Fruit fly (Drosophila melanogaster) whole organism, adult: ENCODE measurements around the gene CG34284.

ENCODE experiments used
- CG11617 ChIP-seq: fragments of 200-800 bp; sonication (Bioruptor generic); optimal IDR thresholded peaks from 2 replicates; lab custom pipeline; 2017; ENCODE audit warnings: mild to moderate bottlenecking, missing biosample characterization, missing genetic modification reagents, missing genetic modification characterization
- CG12768 ChIP-seq: fragments of 200-800 bp; sonication (Bioruptor generic); optimal IDR thresholded peaks from 2 replicates; lab custom pipeline; 2017; ENCODE audit warnings: missing biosample characterization, missing genetic modification characterization, mild to moderate bottlenecking, moderate library complexity, missing genetic modification reagents
- CG14711 ChIP-seq: fragments of 200-800 bp; sonication (Bioruptor generic); optimal IDR thresholded peaks from 2 replicates; lab custom pipeline; 2018; ENCODE audit warnings: missing biosample characterization, mild to moderate bottlenecking, missing genetic modification characterization, moderate library complexity
- CG1620 ChIP-seq: fragments of 200-800 bp; sonication (Bioruptor generic); optimal IDR thresholded peaks from 2 replicates; lab custom pipeline; 2016; ENCODE audit warnings: missing biosample characterization, missing genetic modification characterization
- CG7045 ChIP-seq: fragments of 200-800 bp; sonication (Bioruptor generic); optimal IDR thresholded peaks from 2 replicates; lab custom pipeline; 2017; ENCODE audit warnings: missing biosample characterization, mild to moderate bottlenecking, missing genetic modification characterization
- CG7101 ChIP-seq: fragments of 200-800 bp; sonication (Bioruptor generic); optimal IDR thresholded peaks from 2 replicates; lab custom pipeline; 2018; ENCODE audit warnings: missing biosample characterization, mild to moderate bottlenecking, missing genetic modification characterization, moderate library complexity
- Clk ChIP-seq: fragments of 200-800 bp; sonication (Bioruptor generic); optimal IDR thresholded peaks from 2 replicates; lab custom pipeline; 2017; ENCODE audit warnings: missing biosample characterization, missing genetic modification characterization
- Crg-1 ChIP-seq: fragments of 200-800 bp; sonication (Bioruptor generic); optimal IDR thresholded peaks from 2 replicates; lab custom pipeline; 2016; ENCODE audit warnings: missing biosample characterization, missing genetic modification characterization
- Hr96 ChIP-seq: fragments of 200-800 bp; sonication (Bioruptor generic); optimal IDR thresholded peaks from 2 replicates; lab custom pipeline; 2016; ENCODE audit warnings: missing biosample characterization, missing genetic modification characterization
- Mnt ChIP-seq: fragments of 200-800 bp; sonication (Bioruptor generic); optimal IDR thresholded peaks from 2 replicates; lab custom pipeline; 2016; ENCODE audit warnings: missing biosample characterization, mild to moderate bottlenecking, missing genetic modification characterization
- kay ChIP-seq: fragments of 200-800 bp; sonication (Bioruptor generic); peaks from one replicate; lab custom pipeline; 2016; ENCODE audit warnings: missing biosample characterization, missing genetic modification characterization, borderline replicate concordance
- ovo ChIP-seq: fragments of 200-800 bp; sonication (Bioruptor generic); optimal IDR thresholded peaks from 2 replicates; lab custom pipeline; 2016; ENCODE audit warnings: missing biosample characterization, missing genetic modification characterization
- toe ChIP-seq: fragments of 200-800 bp; sonication (Bioruptor generic); optimal IDR thresholded peaks from 2 replicates; lab custom pipeline; 2016; ENCODE audit warnings: missing biosample characterization, missing genetic modification characterization

dm6 chr3R:18899123-18899522, 3.6 kb downstream of the CG34284 start, which contains the start of gene Rh2:
- no peak for TF ChIP-seq kay (GFP tag; lab: Kevin White, UChicago)
- no peak for TF ChIP-seq Crg-1 (GFP tag; lab: Kevin White, UChicago)
- TF ChIP-seq Clk (GFP tag; lab: Kevin White, UChicago): no peak
- TF ChIP-seq CG11617 (GFP tag; lab: Kevin White, UChicago): no peak
- TF ChIP-seq ovo: no peak
- TF ChIP-seq CG7045 (GFP tag; lab: Kevin White, UChicago): no peak
- TF ChIP-seq Hr96 (GFP tag; lab: Kevin White, UChicago): no peak
- no peak for TF ChIP-seq CG1620
- TF ChIP-seq CG14711 (tag; lab: Kevin White, UChicago): no peak
- no peak for TF ChIP-seq CG7101 (tag; lab: Kevin White, UChicago)
- TF ChIP-seq CG12768 (GFP tag; lab: Kevin White, UChicago): no peak
- TF ChIP-seq Mnt (GFP tag; lab: Kevin White, UChicago): no peak
- TF ChIP-seq toe: no peak
